Worm (Caenorhabditis elegans) whole organism, L3 larva: Measurements from ENCODE around the gene denn-4.

Experiments
- daf-12 ChIP-seq: fragments of 150-350 bp; optimal IDR thresholded peaks from 2 replicates; lab custom pipeline; 2014; ENCODE audit warnings: missing biosample characterization, missing genetic modification reagents, missing genetic modification characterization
- egl-27 ChIP-seq: sonication (generic microtip); optimal IDR thresholded peaks from 4 replicates; lab custom pipeline; 2017; ENCODE audit warnings: missing biosample characterization, missing genetic modification reagents, missing genetic modification characterization
- elt-1 ChIP-seq: fragments of 150-350 bp; optimal IDR thresholded peaks from 2 replicates; lab custom pipeline; 2014; ENCODE audit warnings: missing biosample characterization, missing genetic modification characterization
- nfya-1 ChIP-seq: sonication (generic microtip); optimal IDR thresholded peaks from 2 replicates; lab custom pipeline; 2017; ENCODE audit warnings: missing genetic modification characterization, mild to moderate bottlenecking, missing compliant biosample characterization, antibody characterized with exemption, moderate library complexity; ENCODE audit not compliant: insufficient read depth
- nhr-11 ChIP-seq: fragments of 150-350 bp; optimal IDR thresholded peaks from 2 replicates; lab custom pipeline; 2014; ENCODE audit warnings: missing biosample characterization, missing genetic modification characterization
- pha-4 ChIP-seq: fragments of 150-350 bp; optimal IDR thresholded peaks from 2 replicates; lab custom pipeline; 2014; ENCODE audit warnings: missing biosample characterization, missing genetic modification reagents, missing genetic modification characterization
- unc-39 ChIP-seq: sonication (generic microtip); optimal IDR thresholded peaks from 4 replicates; lab custom pipeline; 2017; ENCODE audit warnings: missing biosample characterization, missing genetic modification characterization

DNA sequence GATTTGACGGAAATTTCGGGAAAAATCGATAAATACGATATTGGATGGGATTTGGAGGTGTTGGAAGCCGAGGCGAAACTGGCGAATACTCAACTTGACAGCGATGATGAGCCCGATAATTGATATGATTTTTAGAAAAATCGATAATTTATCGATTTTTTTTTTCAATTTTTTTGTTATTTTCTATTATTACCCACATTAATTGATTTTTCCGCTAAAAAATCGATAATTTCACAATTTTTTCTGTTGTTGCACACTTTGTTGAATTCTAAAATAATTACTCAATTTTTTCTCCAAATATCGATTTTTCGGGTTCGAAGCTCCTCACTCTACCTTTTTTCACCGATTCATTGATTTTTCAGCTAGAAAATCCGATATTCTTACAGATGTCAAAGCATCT is 45.6 kb downstream of the denn-4 start, which contains the start of gene Y48A5A.3:
- TF ChIP-seq egl-27 (tag; lab: Kevin White, UChicago): no peak
- no peak for TF ChIP-seq daf-12
- no peak for TF ChIP-seq nhr-11 (tag; lab: Kevin White, UChicago)
- TF ChIP-seq pha-4: no peak
- no peak for TF ChIP-seq elt-1 (tag; lab: Kevin White, UChicago)
- TF ChIP-seq unc-39 (tag; lab: Kevin White, UChicago): no peak
- TF ChIP-seq nfya-1 (tag; lab: Kevin White, UChicago): no peak
